Fruit fly (Drosophila melanogaster) whole organism, prepupa: ENCODE measurements around the gene CG12003.

Source experiments
- CG10669 ChIP-seq: fragments of 200-800 bp; sonication (Bioruptor generic); optimal IDR thresholded peaks from 3 replicates; lab custom pipeline; 2018; ENCODE audit warnings: missing biosample characterization, mild to moderate bottlenecking, missing genetic modification characterization, moderate library complexity
- CG3032 ChIP-seq: fragments of 200-800 bp; optimal IDR thresholded peaks from 2 replicates; lab custom pipeline; 2019; ENCODE audit warnings: missing biosample characterization, mild to moderate bottlenecking, missing genetic modification characterization, moderate library complexity
- Hr39 ChIP-seq: fragments of 200-800 bp; sonication (Bioruptor generic); optimal IDR thresholded peaks from 2 replicates; lab custom pipeline; 2016; ENCODE audit warnings: missing biosample characterization, missing genetic modification characterization
- OdsH ChIP-seq: fragments of 200-800 bp; sonication (Bioruptor generic); optimal IDR thresholded peaks from 3 replicates; lab custom pipeline; 2016; ENCODE audit warnings: missing biosample characterization, missing genetic modification characterization

- no peak for TF ChIP-seq CG3032
- TF ChIP-seq Hr39 (GFP tag; lab: Kevin White, UChicago) = no peak
- TF ChIP-seq CG10669 (GFP tag; lab: Kevin White, UChicago) = no peak
- TF ChIP-seq OdsH (GFP tag; lab: Kevin White, UChicago) = no peak
Observed at dm6 chr3L:1549634-1550071, 15.5 kb upstream of the CG12003 start.
